Fruit fly (Drosophila melanogaster): ENCODE data around the gene CG8260.

The CG8260 gene

dm6 chrX:15785429-15786239 lies 29.5 kb downstream of the CG8260 start, which contains the start of the genes Paf-AHalpha and mRpS30 (continued):
- TF ChIP-seq slp2 (GFP tag; optimal IDR thresholded peaks at IDR 0.05) = no peak
- no peak for TF ChIP-seq ATbp (GFP tag; optimal IDR thresholded peaks at IDR 0.05)
- peak; percentile 38 for TF ChIP-seq lilli (GFP tag; optimal IDR thresholded peaks at IDR 0.05)
- peak; percentile 94 for TF ChIP-seq CG3995 (GFP tag; optimal IDR thresholded peaks at IDR 0.05)
- peak; percentile 58 for TF ChIP-seq pzg (GFP tag; optimal IDR thresholded peaks at IDR 0.05)
- TF ChIP-seq CG15073 (GFP tag; optimal IDR thresholded peaks at IDR 0.05) = no peak
- TF ChIP-seq Myb (GFP tag; optimal IDR thresholded peaks at IDR 0.05) = peak; percentile 94
- TF ChIP-seq CG15696 (tag; optimal IDR thresholded peaks at IDR 0.05) = no peak
- peak; percentile 23 for TF ChIP-seq CG12659 (GFP tag; optimal IDR thresholded peaks at IDR 0.05)
- 0 out of 3 replicates have a peak, but pooled peaks have one; percentile 36 for TF ChIP-seq knrl (GFP tag; IDR thresholded peaks at IDR 0.05; ENCODE audit: partially characterized antibody)
- no peak for TF ChIP-seq CG11560 (tag; IDR thresholded peaks at IDR 0.05)
- no peak for TF ChIP-seq pnt (GFP tag; optimal IDR thresholded peaks at IDR 0.05)
- TF ChIP-seq CG9797 (GFP tag; optimal IDR thresholded peaks at IDR 0.05) = peak; percentile 60
- no peak for TF ChIP-seq Drgx (GFP tag; IDR thresholded peaks at IDR 0.05)
- no peak for TF ChIP-seq Gsc (GFP tag; IDR thresholded peaks at IDR 0.05)
- no peak for TF ChIP-seq CG5180 (GFP tag; optimal IDR thresholded peaks at IDR 0.05)
- no peak for TF ChIP-seq Taf1 (GFP tag; IDR thresholded peaks at IDR 0.05)
- no peak for TF ChIP-seq pros (GFP tag; optimal IDR thresholded peaks at IDR 0.05)
- TF ChIP-seq gcm2 (GFP tag; optimal IDR thresholded peaks at IDR 0.05) = no peak
- TF ChIP-seq shn (GFP tag; optimal IDR thresholded peaks at IDR 0.05) = no peak
- TF ChIP-seq CG34376 (GFP tag; optimal IDR thresholded peaks at IDR 0.05) = no peak
- TF ChIP-seq amos (GFP tag; IDR thresholded peaks at IDR 0.05; ENCODE audit: partially characterized antibody) = peak; percentile 14; the same call in 1 of the 2 replicates
- no peak for TF ChIP-seq Fer1 (GFP tag; optimal IDR thresholded peaks at IDR 0.05)
- peak; percentile 89 for TF ChIP-seq CG9437 (GFP tag; optimal IDR thresholded peaks at IDR 0.05)
- peak; percentile 35 for TF ChIP-seq CG2120 (GFP tag; optimal IDR thresholded peaks at IDR 0.05)
- peak; percentile 70 for TF ChIP-seq MESR4 (GFP tag; optimal IDR thresholded peaks at IDR 0.05)

- TF ChIP-seq zfh1 (GFP tag; IDR thresholded peaks at IDR 0.05) = no peak
- no peak for TF ChIP-seq CG10979 (tag; optimal IDR thresholded peaks at IDR 0.05)
- no peak for TF ChIP-seq pan (optimal IDR thresholded peaks at IDR 0.05)
- no peak for TF ChIP-seq pan (GFP tag; optimal IDR thresholded peaks at IDR 0.05 in 1 of 2, IDR thresholded peaks at IDR 0.05 in 1 of 2)
- TF ChIP-seq CG9876 (GFP tag; optimal IDR thresholded peaks at IDR 0.05) = no peak
- TF ChIP-seq dati (GFP tag; IDR thresholded peaks at IDR 0.05) = no peak
- 0 out of 2 replicates have a peak, but pooled peaks have one; percentile 0 for TF ChIP-seq bbx (GFP tag; IDR thresholded peaks at IDR 0.05; ENCODE audit: partially characterized antibody)
- TF ChIP-seq CG8359 (GFP tag; optimal IDR thresholded peaks at IDR 0.05; ENCODE audit: borderline replicate concordance) = no peak
- no peak for TF ChIP-seq CG1602 (GFP tag; optimal IDR thresholded peaks at IDR 0.05)
- TF ChIP-seq hkb (optimal IDR thresholded peaks at IDR 0.05) = no peak
- TF ChIP-seq hkb (GFP tag; IDR thresholded peaks at IDR 0.05) = no peak
- no peak for TF ChIP-seq shn (GFP tag; optimal IDR thresholded peaks at IDR 0.05)
- TF ChIP-seq Med (GFP tag) = peak; percentile 15
- TF ChIP-seq CG14014 (GFP tag; IDR thresholded peaks at IDR 0.05) = no peak
- no peak for TF ChIP-seq Mes4 (GFP tag; optimal IDR thresholded peaks at IDR 0.05)
- TF ChIP-seq CG10274 (GFP tag; optimal IDR thresholded peaks at IDR 0.05) = peak; percentile 93
- TF ChIP-seq MBD-R2 (GFP tag; IDR thresholded peaks at IDR 0.05) = no peak
- no peak for TF ChIP-seq pnt (GFP tag; optimal IDR thresholded peaks at IDR 0.05)
Observed at dm6 chrX:15786242-15786641, 30.1 kb downstream of the CG8260 start.
